Worm (Caenorhabditis elegans) whole organism, early embryonic: ENCODE data around the gene Y44A6C.2.

Experiments used
- aly-1 ChIP-seq: sonication (generic microtip); optimal IDR thresholded peaks from 2 replicates; lab custom pipeline; 2016; ENCODE audit warnings: missing genetic modification characterization, missing compliant biosample characterization
- ama-1 ChIP-seq: fragments of 150-350 bp; optimal IDR thresholded peaks from 2 replicates; lab custom pipeline; 2014
- hmbx-1 ChIP-seq: sonication (generic microtip); optimal IDR thresholded peaks from 2 replicates; lab custom pipeline; 2016; ENCODE audit warnings: mild to moderate bottlenecking, missing genetic modification characterization, missing compliant biosample characterization
- hmg-4 ChIP-seq: fragments of 200-800 bp; sonication (Bioruptor generic); optimal IDR thresholded peaks from 2 replicates; lab custom pipeline; 2018; ENCODE audit warnings: mild to moderate bottlenecking, missing genetic modification characterization, missing compliant biosample characterization
- tbx-37 ChIP-seq: fragments of 200-800 bp; sonication (Bioruptor generic); conservative IDR thresholded peaks from 2 replicates; pipeline ENCODE4 v1.3.6; 2022; ENCODE audit warnings: missing genetic modification reagents, missing genetic modification characterization, missing compliant biosample characterization

DNA sequence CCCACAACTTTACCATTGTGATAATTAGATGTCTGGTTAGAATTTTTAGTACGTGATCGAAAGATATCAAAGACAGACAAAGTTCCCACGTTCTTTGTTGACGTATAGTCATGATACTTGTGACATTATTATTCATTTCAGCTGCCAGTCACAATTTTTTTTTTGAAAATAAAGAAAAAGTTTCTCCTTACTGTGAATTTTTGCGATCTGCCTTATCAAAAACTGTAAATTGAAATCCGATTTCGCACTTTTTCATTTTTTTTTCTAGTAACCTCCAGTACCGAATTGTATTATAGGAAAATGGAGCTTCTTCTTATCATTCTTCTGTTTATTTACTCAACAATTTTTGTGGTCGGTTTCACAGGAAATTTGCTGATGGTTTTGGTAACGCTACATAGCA lies 40.9 kb upstream of the Y44A6C.2 start, which contains the start of gene srsx-35:
- TF ChIP-seq tbx-37 (GFP tag; lab: Robert Waterston, UW) (no peak), hmg-4 (GFP tag; lab: Kevin White, UChicago) (no peak), aly-1 (tag; lab: Kevin White, UChicago) (no peak), hmbx-1 (tag; lab: Kevin White, UChicago) (no peak), ama-1 (lab: Kevin White, UChicago) (no peak)
